Fruit fly (Drosophila melanogaster): ENCODE data around the gene ru.
A peak's percentile ranks its signal among the peaks of the same experiment; 100 is the strongest.

Gene ru

DNA sequence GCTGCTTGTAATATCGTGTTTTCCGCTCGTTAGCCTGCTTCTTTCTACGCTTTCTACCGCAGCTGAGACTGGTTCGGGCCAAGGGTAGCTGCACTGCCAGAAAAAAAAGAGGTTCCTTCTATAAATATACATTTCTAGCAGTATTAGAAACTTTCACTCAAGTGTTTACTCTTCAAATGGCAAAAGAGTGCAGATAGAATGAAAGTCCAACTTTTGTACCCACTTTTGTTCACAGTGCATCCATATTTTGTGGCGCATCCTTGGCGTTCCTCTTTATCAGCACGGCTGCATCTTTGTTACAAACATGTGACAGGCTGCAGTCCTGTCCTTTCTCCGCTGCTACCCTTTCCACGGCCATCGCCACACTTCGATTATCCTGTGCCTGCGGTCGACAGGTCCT is 12.1 kb upstream of the ru start (continued):
- no peak for TF ChIP-seq ind (GFP tag; optimal IDR thresholded peaks at IDR 0.05)
- no peak for TF ChIP-seq lab (GFP tag; optimal IDR thresholded peaks at IDR 0.05)
- TF ChIP-seq gem (tag; optimal IDR thresholded peaks at IDR 0.05) = peak; percentile 10
- no peak for TF ChIP-seq ci (GFP tag; IDR thresholded peaks at IDR 0.05)
- TF ChIP-seq knrl (GFP tag; IDR thresholded peaks at IDR 0.05; ENCODE audit: partially characterized antibody) = no peak
- peak; percentile 35 for TF ChIP-seq CG9727 (GFP tag; optimal IDR thresholded peaks at IDR 0.05)
- no peak for TF ChIP-seq kni (GFP tag; optimal IDR thresholded peaks at IDR 0.05)
- no peak for TF ChIP-seq sug (tag; optimal IDR thresholded peaks at IDR 0.05)
- no peak for TF ChIP-seq Elba2 (GFP tag; optimal IDR thresholded peaks at IDR 0.05)
- TF ChIP-seq sens (GFP tag) = peak; percentile 74
- TF ChIP-seq Dref (GFP tag; IDR thresholded peaks at IDR 0.05) = no peak
- TF ChIP-seq Hr39 (optimal IDR thresholded peaks at IDR 0.05) = no peak
- no peak for TF ChIP-seq CG18476 (GFP tag; optimal IDR thresholded peaks at IDR 0.05)
- no peak for TF ChIP-seq CG3726 (GFP tag; IDR thresholded peaks at IDR 0.05)
- no peak for TF ChIP-seq bowl (GFP tag; IDR thresholded peaks at IDR 0.05)
- TF ChIP-seq Antp (GFP tag; optimal IDR thresholded peaks at IDR 0.05) = no peak
- TF ChIP-seq kay (GFP tag; optimal IDR thresholded peaks at IDR 0.05) = no peak
- TF ChIP-seq CG14965 (GFP tag; optimal IDR thresholded peaks at IDR 0.05; ENCODE audit: borderline replicate concordance) = no peak
- no peak for TF ChIP-seq CG31388 (GFP tag; optimal IDR thresholded peaks at IDR 0.05)
- TF ChIP-seq sqz (GFP tag; optimal IDR thresholded peaks at IDR 0.05) = no peak
- TF ChIP-seq Hr78 (GFP tag; optimal IDR thresholded peaks at IDR 0.05) = no peak
- no peak for TF ChIP-seq shn (GFP tag; optimal IDR thresholded peaks at IDR 0.05)
- peak; percentile 11 for TF ChIP-seq trem (tag; optimal IDR thresholded peaks at IDR 0.05)
- no peak for TF ChIP-seq CG1792 (GFP tag; optimal IDR thresholded peaks at IDR 0.05)
- TF ChIP-seq zf30C (GFP tag; optimal IDR thresholded peaks at IDR 0.05) = peak; percentile 67
- TF ChIP-seq chinmo (GFP tag; IDR thresholded peaks at IDR 0.05; ENCODE audit: partially characterized antibody) = no peak
- no peak for TF ChIP-seq prd (optimal IDR thresholded peaks at IDR 0.05)
- TF ChIP-seq prd (GFP tag; IDR thresholded peaks at IDR 0.05) = peak; percentile 70
- TF ChIP-seq CG17359 (tag; optimal IDR thresholded peaks at IDR 0.05) = no peak
- no peak for TF ChIP-seq Max (GFP tag; optimal IDR thresholded peaks at IDR 0.05)
- no peak for TF ChIP-seq CG15269 (tag; optimal IDR thresholded peaks at IDR 0.05)
- TF ChIP-seq lov (optimal IDR thresholded peaks at IDR 0.05) = no peak
- no peak for TF ChIP-seq lov (GFP tag; IDR thresholded peaks at IDR 0.05)
- TF ChIP-seq CG17829 (tag; optimal IDR thresholded peaks at IDR 0.05) = no peak
- TF ChIP-seq crc (GFP tag; optimal IDR thresholded peaks at IDR 0.05) = no peak
- no peak for TF ChIP-seq CG13424 (tag; optimal IDR thresholded peaks at IDR 0.05)
- TF ChIP-seq CG1603 (tag; optimal IDR thresholded peaks at IDR 0.05) = peak; percentile 29
- TF ChIP-seq Sox100B (GFP tag; optimal IDR thresholded peaks at IDR 0.05) = no peak
- TF ChIP-seq dmrt99B (tag; optimal IDR thresholded peaks at IDR 0.05) = no peak
- TF ChIP-seq tgo (GFP tag; IDR thresholded peaks at IDR 0.05) = no peak
- TF ChIP-seq pnt (GFP tag; optimal IDR thresholded peaks at IDR 0.05) = no peak
- TF ChIP-seq Ptx1 (GFP tag; IDR thresholded peaks at IDR 0.05) = 0 out of 2 replicates have a peak, but pooled peaks have one; percentile 9
- no peak for TF ChIP-seq CG10959 (GFP tag; IDR thresholded peaks at IDR 0.05)
- TF ChIP-seq CG12942 (GFP tag; optimal IDR thresholded peaks at IDR 0.05) = no peak
- TF ChIP-seq CG18262 (tag; optimal IDR thresholded peaks at IDR 0.05) = peak; percentile 8
- TF ChIP-seq chif (GFP tag; optimal IDR thresholded peaks at IDR 0.05) = no peak
- no peak for TF ChIP-seq gsb-n (tag; optimal IDR thresholded peaks at IDR 0.05)
- no peak for TF ChIP-seq CG7839 (tag; optimal IDR thresholded peaks at IDR 0.05)
- TF ChIP-seq CG17568 (GFP tag; optimal IDR thresholded peaks at IDR 0.05) = no peak
- TF ChIP-seq Ravus (GFP tag; IDR thresholded peaks at IDR 0.05) = no peak
- peak; percentile 65; the same call in 2 of the 3 replicates for TF ChIP-seq zfh1 (GFP tag; IDR thresholded peaks at IDR 0.05)
- TF ChIP-seq pb (GFP tag; optimal IDR thresholded peaks at IDR 0.05) = no peak
- no peak for TF ChIP-seq MESR4 (GFP tag; optimal IDR thresholded peaks at IDR 0.05)

Measured in whole organism, embryonic.